Fruit fly (Drosophila melanogaster): ENCODE results near the gene CG15005.

dm6 chr3L:4157852-4158251 lies 46.3 kb downstream of the CG15005 start:
- TF ChIP-seq CG8478 (optimal IDR thresholded peaks at IDR 0.05), result no peak
- TF ChIP-seq CTCF (optimal IDR thresholded peaks at IDR 0.05), result no peak
